Worm (Caenorhabditis elegans) whole organism, L1 larva: Measurements from ENCODE around the gene spon-1.

Source experiments
- C04F5.9 ChIP-seq: sonication (generic microtip); optimal IDR thresholded peaks from 2 replicates; lab custom pipeline; 2016; ENCODE audit warnings: missing genetic modification characterization, missing compliant biosample characterization
- C16A3.4 ChIP-seq: fragments of 150-350 bp; optimal IDR thresholded peaks from 2 replicates; lab custom pipeline; 2014; ENCODE audit warnings: missing biosample characterization, missing genetic modification characterization
- Y116A8C.19 ChIP-seq: sonication (generic microtip); optimal IDR thresholded peaks from 2 replicates; lab custom pipeline; 2016; ENCODE audit warnings: missing compliant biosample characterization, missing genetic modification characterization, borderline replicate concordance
- aha-1 ChIP-seq: fragments of 150-350 bp; optimal IDR thresholded peaks from 2 replicates; lab custom pipeline; 2014; ENCODE audit warnings: missing biosample characterization, missing genetic modification characterization
- alr-1 ChIP-seq: fragments of 200-800 bp; sonication (Bioruptor generic); optimal IDR thresholded peaks from 2 replicates; lab custom pipeline; 2018; ENCODE audit warnings: borderline replicate concordance, mild to moderate bottlenecking, missing genetic modification characterization, missing compliant biosample characterization
- blmp-1 ChIP-seq: fragments of 150-350 bp; optimal IDR thresholded peaks from 2 replicates; lab custom pipeline; 2014; ENCODE audit warnings: missing biosample characterization, missing genetic modification characterization
- ceh-8 ChIP-seq: fragments of 200-800 bp; sonication (Bioruptor generic); optimal IDR thresholded peaks from 2 replicates; lab custom pipeline; 2018; ENCODE audit warnings: mild to moderate bottlenecking, missing genetic modification characterization, moderate library complexity, missing compliant biosample characterization
- ceh-82 ChIP-seq, 3 experiments: fragments of 150-350 bp in 1 of 3; sonication (generic microtip) in 2 of 3; optimal IDR thresholded peaks; 2 replicates each; lab custom pipeline; 2014 to 2017; ENCODE audit warnings: missing biosample characterization in 3 of 3, missing genetic modification characterization in 3 of 3
- dpl-1 ChIP-seq, 3 experiments: fragments of 150-350 bp in 2 of 3; sonication (generic microtip) in 1 of 3; optimal IDR thresholded peaks; 2 replicates each; lab custom pipeline; 2014 to 2017; ENCODE audit warnings: missing biosample characterization in 3 of 3, missing genetic modification characterization in 3 of 3, missing genetic modification reagents in 3 of 3
- dsc-1 ChIP-seq: sonication (generic microtip); optimal IDR thresholded peaks from 2 replicates; lab custom pipeline; 2016; ENCODE audit warnings: mild to moderate bottlenecking, missing genetic modification characterization, missing compliant biosample characterization
- efl-1 ChIP-seq, 4 experiments: fragments of 150-350 bp; optimal IDR thresholded peaks in 3 of 4; peaks in 1 of 4; 1 replicate in 1 of 4; 2 replicates in 3 of 4; lab custom pipeline; 2014; ENCODE audit warnings: missing biosample characterization in 2 of 4, missing genetic modification characterization in 2 of 4, missing genetic modification reagents in 2 of 4
- efl-3 ChIP-seq: fragments of 200-800 bp; sonication (Bioruptor generic); optimal IDR thresholded peaks from 2 replicates; lab custom pipeline; 2018; ENCODE audit warnings: mild to moderate bottlenecking, missing genetic modification characterization, missing compliant biosample characterization
- egl-27 ChIP-seq, 2 experiments: fragments of 150-350 bp in 1 of 2; sonication (generic microtip); optimal IDR thresholded peaks; 3 replicates each; lab custom pipeline; 2017 to 2018; ENCODE audit warnings: missing biosample characterization in 2 of 2, missing genetic modification characterization in 2 of 2, missing genetic modification reagents in 2 of 2
- elt-2 ChIP-seq: sonication (generic microtip); optimal IDR thresholded peaks from 2 replicates; lab custom pipeline; 2016; ENCODE audit warnings: missing genetic modification characterization, mild to moderate bottlenecking, inconsistent platforms, missing compliant biosample characterization, missing genetic modification reagents
- elt-3 ChIP-seq, 6 experiments: fragments of 150-350 bp in 1 of 6; sonication (generic microtip); optimal IDR thresholded peaks; 2 replicates each; lab custom pipeline; 2017 to 2018; ENCODE audit warnings: missing biosample characterization in 6 of 6, missing genetic modification characterization in 6 of 6, inconsistent platforms in 1 of 6
- fkh-10 ChIP-seq: sonication (generic microtip); optimal IDR thresholded peaks from 2 replicates; lab custom pipeline; 2017; ENCODE audit warnings: missing biosample characterization, missing genetic modification reagents, missing genetic modification characterization
- fkh-4 ChIP-seq: sonication (generic microtip); optimal IDR thresholded peaks from 2 replicates; lab custom pipeline; 2016; ENCODE audit warnings: missing compliant biosample characterization, missing genetic modification characterization, borderline replicate concordance
- fos-1 ChIP-seq: fragments of 150-350 bp; optimal IDR thresholded peaks from 2 replicates; lab custom pipeline; 2014; ENCODE audit warnings: missing biosample characterization, missing genetic modification characterization
- grh-1 ChIP-seq: fragments of 200-800 bp; sonication (Bioruptor generic); IDR thresholded peaks from 2 replicates; pipeline ENCODE4 v1.3.6; 2022; ENCODE audit warnings: missing genetic modification reagents, missing genetic modification characterization, missing compliant biosample characterization
- lin-15B ChIP-seq: fragments of 150-350 bp; sonication (generic microtip); optimal IDR thresholded peaks from 3 replicates; lab custom pipeline; 2014; ENCODE audit warnings: missing biosample characterization, missing genetic modification characterization
- lin-39 ChIP-seq: fragments of 150-350 bp; optimal IDR thresholded peaks from 2 replicates; lab custom pipeline; 2014; ENCODE audit warnings: missing biosample characterization, missing genetic modification reagents, missing genetic modification characterization
- mef-2 ChIP-seq: fragments of 150-350 bp; optimal IDR thresholded peaks from 2 replicates; lab custom pipeline; 2014; ENCODE audit warnings: missing biosample characterization, missing genetic modification characterization
- mep-1 ChIP-seq: fragments of 150-350 bp; optimal IDR thresholded peaks from 2 replicates; lab custom pipeline; 2014; ENCODE audit warnings: missing biosample characterization, missing genetic modification characterization
- nhr-12 ChIP-seq: sonication (generic microtip); optimal IDR thresholded peaks from 2 replicates; lab custom pipeline; 2017; ENCODE audit warnings: missing biosample characterization, missing genetic modification characterization
- nhr-19 ChIP-seq: fragments of 200-800 bp; sonication (Bioruptor generic); conservative IDR thresholded peaks from 2 replicates; pipeline ENCODE4 v1.3.6; 2022; ENCODE audit warnings: missing genetic modification characterization, missing compliant biosample characterization
- nhr-20 ChIP-seq: sonication (generic microtip); optimal IDR thresholded peaks from 2 replicates; lab custom pipeline; 2016; ENCODE audit warnings: mild to moderate bottlenecking, missing genetic modification characterization, missing compliant biosample characterization
- nhr-237 ChIP-seq: fragments of 150-350 bp; optimal IDR thresholded peaks from 2 replicates; lab custom pipeline; 2014; ENCODE audit warnings: missing biosample characterization, missing genetic modification characterization
- nhr-77 ChIP-seq: fragments of 150-350 bp; optimal IDR thresholded peaks from 2 replicates; lab custom pipeline; 2014; ENCODE audit warnings: missing biosample characterization, missing genetic modification characterization
- nhr-85 ChIP-seq: sonication (generic microtip); peaks from one replicate; lab custom pipeline; 2016; ENCODE audit warnings: missing genetic modification characterization, inconsistent platforms, missing compliant biosample characterization
- nhr-90 ChIP-seq: sonication (generic microtip); optimal IDR thresholded peaks from 2 replicates; lab custom pipeline; 2016; ENCODE audit warnings: mild to moderate bottlenecking, missing genetic modification characterization, missing compliant biosample characterization; ENCODE audit not compliant: poor library complexity
- pax-3 ChIP-seq: fragments of 200-800 bp; sonication (Bioruptor generic); optimal IDR thresholded peaks from 2 replicates; lab custom pipeline; 2018; ENCODE audit warnings: mild to moderate bottlenecking, missing genetic modification characterization, moderate library complexity, missing compliant biosample characterization
- pqm-1 ChIP-seq: sonication (generic microtip); optimal IDR thresholded peaks from 3 replicates; lab custom pipeline; 2017; ENCODE audit warnings: missing biosample characterization, missing genetic modification characterization
- rnt-1 ChIP-seq: sonication (generic microtip); optimal IDR thresholded peaks from 2 replicates; lab custom pipeline; 2016; ENCODE audit warnings: mild to moderate bottlenecking, missing genetic modification characterization, moderate library complexity, missing compliant biosample characterization
- snpc-4 ChIP-seq: fragments of 150-350 bp; optimal IDR thresholded peaks from 2 replicates; lab custom pipeline; 2014; ENCODE audit warnings: missing biosample characterization, missing genetic modification characterization
- sox-4 ChIP-seq: sonication (generic microtip); optimal IDR thresholded peaks from 2 replicates; lab custom pipeline; 2016; ENCODE audit warnings: missing genetic modification characterization, missing compliant biosample characterization
- sptf-1 ChIP-seq: fragments of 150-350 bp; optimal IDR thresholded peaks from 2 replicates; lab custom pipeline; 2014; ENCODE audit warnings: missing biosample characterization, missing genetic modification characterization
- sup-37 ChIP-seq: fragments of 200-800 bp; sonication (Bioruptor generic); optimal IDR thresholded peaks from 2 replicates; lab custom pipeline; 2018; ENCODE audit warnings: mild to moderate bottlenecking, missing genetic modification characterization, missing compliant biosample characterization
- unc-130 ChIP-seq: fragments of 150-350 bp; optimal IDR thresholded peaks from 2 replicates; lab custom pipeline; 2017; ENCODE audit warnings: missing biosample characterization, missing genetic modification characterization, inconsistent platforms
- unc-98 ChIP-seq: fragments of 200-800 bp; sonication (Bioruptor generic); IDR thresholded peaks from 2 replicates; pipeline ENCODE4 v1.3.6; 2022; ENCODE audit warnings: missing genetic modification characterization, missing compliant biosample characterization
- vab-15 ChIP-seq: sonication (generic microtip); optimal IDR thresholded peaks from 2 replicates; lab custom pipeline; 2017; ENCODE audit warnings: missing genotype, mild to moderate bottlenecking, missing genetic modification characterization, missing compliant biosample characterization
- zag-1 ChIP-seq: fragments of 150-350 bp; optimal IDR thresholded peaks from 2 replicates; lab custom pipeline; 2014; ENCODE audit warnings: missing biosample characterization, missing genetic modification characterization
- ztf-11 ChIP-seq, 2 experiments: sonication (generic microtip); optimal IDR thresholded peaks; 2 replicates each; lab custom pipeline; 2016 to 2017; ENCODE audit warnings: missing genetic modification characterization in 2 of 2, missing biosample characterization in 1 of 2, missing compliant biosample characterization in 1 of 2
- ztf-4 ChIP-seq: fragments of 150-350 bp; optimal IDR thresholded peaks from 2 replicates; lab custom pipeline; 2014; ENCODE audit warnings: missing biosample characterization, missing genetic modification characterization

Gene spon-1

DNA sequence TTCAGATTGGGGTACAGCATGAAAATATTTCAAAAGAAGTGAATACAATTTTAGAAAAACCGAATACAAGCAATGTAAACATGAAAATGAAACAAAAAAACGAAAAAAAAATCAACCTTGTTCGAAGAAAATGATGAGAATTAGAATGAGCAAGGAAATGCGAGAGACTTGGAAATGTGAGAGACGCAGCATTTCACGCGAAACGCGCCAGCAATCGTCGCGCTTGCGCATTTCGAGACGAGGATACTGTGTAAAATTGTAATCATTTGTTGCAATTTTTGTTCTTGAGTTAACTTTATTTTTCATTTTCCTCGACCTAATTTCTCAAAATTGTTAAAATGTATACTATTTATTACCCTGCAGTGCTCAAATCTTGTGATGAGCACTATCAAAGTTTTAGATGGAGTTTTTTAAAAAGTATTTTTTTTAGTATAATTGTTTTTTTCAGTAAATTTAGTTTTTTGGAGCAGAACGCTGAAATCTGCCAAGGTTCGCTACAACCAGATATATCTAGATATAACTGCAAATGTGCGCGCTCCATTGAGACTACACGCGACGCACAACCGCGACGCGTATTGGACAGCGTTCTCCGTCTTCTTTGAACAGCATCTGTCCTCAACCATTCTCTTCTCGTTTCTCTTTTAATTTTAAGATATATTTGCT lies 35.7 kb downstream of the spon-1 start, which contains the start of gene fust-1 (continued):
- TF ChIP-seq dsc-1 (tag; lab: Kevin White, UChicago) = peak; percentile 98
- TF ChIP-seq C16A3.4 (tag; lab: Kevin White, UChicago) = peak; percentile 96
- peak; percentile 92 for TF ChIP-seq snpc-4 (tag; lab: Kevin White, UChicago)
- peak; percentile 92 for TF ChIP-seq pax-3 (tag; lab: Kevin White, UChicago)
- peak; percentile 41 for TF ChIP-seq zag-1 (tag; lab: Kevin White, UChicago)
- peak; percentile 87 for TF ChIP-seq fos-1 (tag; lab: Kevin White, UChicago)
- peak; percentile 98 for TF ChIP-seq nhr-20 (tag; lab: Kevin White, UChicago)
- peak; percentile 98 to 99 (median 98) for TF ChIP-seq ceh-82 (tag; optimal IDR thresholded peaks at IDR 0.05; lab: Kevin White, UChicago)
- peak in 5 of 6 experiments; percentile 89 to 98 (median 94) for TF ChIP-seq elt-3 (tag; optimal IDR thresholded peaks at IDR 0.05; lab: Kevin White, UChicago)
- peak; percentile 75 for TF ChIP-seq mef-2
- peak; percentile 81 for TF ChIP-seq fkh-4
- peak; percentile 79 for TF ChIP-seq nhr-237 (tag; lab: Kevin White, UChicago)
- peak; percentile 94 to 96 for TF ChIP-seq efl-1 (optimal IDR thresholded peaks at IDR 0.05; lab: Kevin White, UChicago)
- peak; percentile 86 to 99 for TF ChIP-seq efl-1 (GFP tag; optimal IDR thresholded peaks at IDR 0.05 in 1 of 2; lab: Kevin White, UChicago)
- TF ChIP-seq pqm-1 (tag; lab: Kevin White, UChicago) = no peak
- peak; percentile 99 for TF ChIP-seq nhr-85 (tag; lab: Kevin White, UChicago)
- TF ChIP-seq C04F5.9 (tag; lab: Kevin White, UChicago) = peak; percentile 93
- TF ChIP-seq unc-98 (GFP tag; lab: Robert Waterston, UW) = peak; percentile 83
- peak; percentile 97 for TF ChIP-seq rnt-1 (tag; lab: Kevin White, UChicago)
- peak; percentile 99 for TF ChIP-seq mep-1 (tag; lab: Kevin White, UChicago)
- peak; percentile 95 for TF ChIP-seq nhr-77
- TF ChIP-seq sup-37 (GFP tag; lab: Kevin White, UChicago) = peak; percentile 90
- peak; percentile 98 for TF ChIP-seq unc-130 (tag; lab: Kevin White, UChicago)
- peak; percentile 73 for TF ChIP-seq blmp-1
- TF ChIP-seq dpl-1 (GFP tag; optimal IDR thresholded peaks at IDR 0.05; lab: Kevin White, UChicago) = peak; percentile 86 to 91 (median 88)
- no peak for TF ChIP-seq nhr-12 (tag; lab: Kevin White, UChicago)
- peak; percentile 93 for TF ChIP-seq ztf-4
- peak in 1 of 2 experiments; percentile 24 for TF ChIP-seq egl-27 (tag; optimal IDR thresholded peaks at IDR 0.05; lab: Kevin White, UChicago)
- no peak for TF ChIP-seq sptf-1
- TF ChIP-seq lin-39 = peak; percentile 96
- TF ChIP-seq ztf-11 (tag; optimal IDR thresholded peaks at IDR 0.05; lab: Kevin White, UChicago) = peak in 1 of 2 experiments; percentile 86
- peak; percentile 95 for TF ChIP-seq ceh-8 (GFP tag; lab: Kevin White, UChicago)
- no peak for TF ChIP-seq Y116A8C.19 (tag; lab: Kevin White, UChicago)
- TF ChIP-seq vab-15 (tag; lab: Kevin White, UChicago) = peak; percentile 72
- TF ChIP-seq alr-1 = no peak
- peak; percentile 70 for TF ChIP-seq efl-3
- TF ChIP-seq fkh-10 (GFP tag; lab: Kevin White, UChicago) = peak; percentile 74
- peak; percentile 93 for TF ChIP-seq sox-4
- peak; percentile 93 for TF ChIP-seq elt-2
- TF ChIP-seq aha-1 = peak; percentile 84
- peak; percentile 97 for TF ChIP-seq grh-1
- peak; percentile 90 for TF ChIP-seq lin-15B (tag; lab: Kevin White, UChicago)
- TF ChIP-seq nhr-90 (tag; lab: Kevin White, UChicago) = peak; percentile 97
- TF ChIP-seq nhr-19 (GFP tag; lab: Robert Waterston, UW) = peak; percentile 97
